Worm (Caenorhabditis elegans): Measurements from ENCODE around the gene R11E3.1.

DNA sequence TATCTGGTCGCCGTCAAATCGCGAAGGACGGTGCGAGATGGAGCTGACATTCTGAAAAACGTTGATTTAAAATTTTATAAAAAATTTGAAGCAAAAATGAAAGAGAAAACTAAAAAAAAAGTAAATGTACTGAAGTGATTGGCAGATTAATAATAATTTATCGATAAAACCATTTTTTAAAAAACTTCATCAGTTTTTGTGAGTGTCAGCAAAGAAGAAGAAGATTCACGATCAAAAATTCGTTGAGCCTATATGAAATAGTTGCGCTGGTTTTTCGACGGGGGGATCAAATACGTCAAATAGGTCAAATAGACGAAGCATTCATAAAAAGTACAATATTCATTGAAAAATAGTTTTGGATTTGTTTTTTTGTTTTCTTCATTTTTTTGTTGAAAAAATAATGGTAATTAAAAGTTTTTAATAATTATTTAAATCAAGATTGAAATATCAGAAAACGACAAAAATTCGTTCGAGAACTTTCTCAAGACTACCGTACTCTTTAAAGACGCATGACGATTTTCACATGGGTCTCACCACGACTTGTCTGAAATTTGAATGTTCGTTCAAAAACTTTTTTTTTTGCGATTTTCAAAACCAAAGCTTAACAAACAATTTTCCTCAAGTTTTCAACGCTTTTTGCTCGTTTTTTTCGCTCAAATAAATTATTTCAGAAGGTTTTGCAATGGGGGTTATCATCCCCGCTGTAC lies 29.0 kb upstream of the R11E3.1 start, which contains the start of the genes memi-1 and cyp-31A3:
- TF ChIP-seq sptf-1 (tag; optimal IDR thresholded peaks at IDR 0.05), result no peak
- TF ChIP-seq drap-1 (GFP tag; optimal IDR thresholded peaks at IDR 0.05), result no peak

Data from whole organism, mixed stage, embryonic.